Comparison of ENCODE assay signal across 3 fruit fly cellular contexts in the genomic region with DNA sequence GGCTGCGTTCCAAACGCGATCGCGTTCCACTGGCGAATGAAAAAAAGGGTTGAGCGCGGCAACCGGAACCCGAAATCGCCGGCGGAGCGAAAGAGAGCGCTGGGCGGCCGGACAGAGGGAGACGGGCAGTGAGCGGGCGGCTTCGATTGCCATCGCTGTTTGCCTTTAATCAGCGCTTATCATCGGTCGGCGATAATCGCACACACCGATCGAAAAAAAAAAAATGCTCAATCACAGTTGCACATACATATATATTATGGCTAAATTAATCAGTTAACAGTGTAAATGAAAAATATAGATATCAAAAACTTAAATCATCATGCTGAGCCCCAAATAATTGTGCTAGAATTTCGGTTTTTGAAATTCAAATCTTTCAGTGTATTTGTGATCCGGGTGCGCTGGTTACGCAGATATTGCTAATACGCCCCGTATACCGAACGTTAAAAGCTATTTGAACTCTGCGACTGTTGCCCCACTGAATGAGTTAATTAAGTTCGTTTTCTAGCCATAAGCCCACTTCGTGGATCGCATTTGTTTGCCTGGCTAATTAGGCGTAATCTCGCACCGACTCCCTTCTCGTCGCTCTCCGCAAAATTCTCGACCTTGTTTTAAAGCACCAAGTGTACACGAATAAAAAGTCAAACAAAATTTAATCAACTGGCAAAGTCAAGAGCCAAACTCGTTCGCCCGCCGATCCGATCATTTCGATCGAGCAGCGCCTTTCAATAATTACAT.
TF ChIP-seq lines count a peak whose summit lies in the region.

A gene (minus strand): TSS at position 38 of the 735 bp plus-strand sequence.

TF ChIP-seq in whole organism, embryonic, 481 proteins besides CTCF, POLR2A, EP300 and RAD21 (continued from another document and continues in another):
- TF ChIP-seq vnd (GFP tag; IDR thresholded peaks at IDR 0.05; lab: Robert Waterston, UW; ENCODE audit: partially characterized antibody) (no peak), Hr51 (GFP tag; optimal IDR thresholded peaks at IDR 0.05; lab: Kevin White, UChicago) (peak in 1 of 2 experiments; percentile 17), lab (GFP tag; optimal IDR thresholded peaks at IDR 0.05; lab: Kevin White, UChicago) (peak; percentile 51), row (GFP tag; IDR thresholded peaks at IDR 0.05; lab: Robert Waterston, UW) (peak; percentile 51; the same call in 2 of the 3 replicates), CG17359 (tag; optimal IDR thresholded peaks at IDR 0.05; lab: Kevin White, UChicago) (peak; percentile 24), CG13287 (GFP tag; IDR thresholded peaks at IDR 0.05; lab: Robert Waterston, UW; ENCODE audit: partially characterized antibody) (no peak), Poxn (GFP tag; IDR thresholded peaks at IDR 0.05; lab: Robert Waterston, UW) (no peak), CG6813 (GFP tag; optimal IDR thresholded peaks at IDR 0.05; lab: Kevin White, UChicago) (no peak), cato (GFP tag; optimal IDR thresholded peaks at IDR 0.05; lab: Kevin White, UChicago; ENCODE audit: borderline replicate concordance) (no peak), prd (optimal IDR thresholded peaks at IDR 0.05; lab: Kevin White, UChicago) (no peak), prd (GFP tag; IDR thresholded peaks at IDR 0.05; lab: Robert Waterston, UW) (peak; percentile 28; the same call in 1 of the 3 replicates), Abd-B (GFP tag; optimal IDR thresholded peaks at IDR 0.05; lab: Kevin White, UChicago) (no peak), tna (GFP tag; IDR thresholded peaks at IDR 0.05; lab: Robert Waterston, UW; ENCODE audit: partially characterized antibody) (no peak), CG18599 (GFP tag; optimal IDR thresholded peaks at IDR 0.05; lab: Kevin White, UChicago) (peak; percentile 27), CG32532 (GFP tag; IDR thresholded peaks at IDR 0.05; lab: Robert Waterston, UW) (peak; percentile 51), Atf-2 (GFP tag; optimal IDR thresholded peaks at IDR 0.05; lab: Kevin White, UChicago) (no peak), CG11723 (GFP tag; optimal IDR thresholded peaks at IDR 0.05; lab: Kevin White, UChicago) (no peak), CG11085 (GFP tag; IDR thresholded peaks at IDR 0.05; lab: Robert Waterston, UW) (0 out of 2 replicates have a peak, but pooled peaks have one; percentile 23), dmrt99B (tag; optimal IDR thresholded peaks at IDR 0.05; lab: Kevin White, UChicago) (peak; percentile 34), slbo (GFP tag; IDR thresholded peaks at IDR 0.05; lab: Robert Waterston, UW) (peak; percentile 40; the same call in 1 of the 2 replicates), grn (GFP tag; optimal IDR thresholded peaks at IDR 0.05; lab: Kevin White, UChicago) (peak; percentile 89), Vsx1 (GFP tag; optimal IDR thresholded peaks at IDR 0.05; lab: Kevin White, UChicago) (peak; percentile 75), sisA (GFP tag; IDR thresholded peaks at IDR 0.05; lab: Robert Waterston, UW) (0 out of 2 replicates have a peak, but pooled peaks have one; percentile 15), tgo (GFP tag; IDR thresholded peaks at IDR 0.05; lab: Robert Waterston, UW) (peak; percentile 29; the same call in 1 of the 3 replicates), CG32772 (GFP tag; IDR thresholded peaks at IDR 0.05; lab: Robert Waterston, UW) (0 out of 2 replicates have a peak, but pooled peaks have one; percentile 15), Atf6 (GFP tag; IDR thresholded peaks at IDR 0.05; lab: Robert Waterston, UW) (0 out of 2 replicates have a peak, but pooled peaks have one; percentile 13), ranshi (GFP tag; IDR thresholded peaks at IDR 0.05; lab: Robert Waterston, UW) (0 out of 2 replicates have a peak, but pooled peaks have one; percentile 24), CG31388 (GFP tag; optimal IDR thresholded peaks at IDR 0.05; lab: Kevin White, UChicago) (no peak), CG15269 (tag; optimal IDR thresholded peaks at IDR 0.05; lab: Kevin White, UChicago) (peak; percentile 9), CG14441 (GFP tag; IDR thresholded peaks at IDR 0.05; lab: Robert Waterston, UW) (0 out of 2 replicates have a peak, but pooled peaks have one; percentile 14), Meics (GFP tag; optimal IDR thresholded peaks at IDR 0.05; lab: Kevin White, UChicago) (peak; percentile 28), knrl (GFP tag; IDR thresholded peaks at IDR 0.05; lab: Robert Waterston, UW; ENCODE audit: partially characterized antibody) (0 out of 3 replicates have a peak, but pooled peaks have one; percentile 14), CG11504 (tag; optimal IDR thresholded peaks at IDR 0.05; lab: Kevin White, UChicago) (peak; percentile 3), Rfx (GFP tag; IDR thresholded peaks at IDR 0.05; lab: Robert Waterston, UW) (peak; percentile 64), CG9932 (GFP tag; IDR thresholded peaks at IDR 0.05; lab: Robert Waterston, UW) (0 out of 2 replicates have a peak, but pooled peaks have one; percentile 20), Lhr (GFP tag; optimal IDR thresholded peaks at IDR 0.05; lab: Kevin White, UChicago) (no peak)

TF ChIP-seq in whole organism, prepupa, 60 proteins besides CTCF, POLR2A, EP300 and RAD21 (continued from another document):
- TF ChIP-seq esn (GFP tag; optimal IDR thresholded peaks at IDR 0.05; lab: Kevin White, UChicago) (peak; percentile 36), CG6792 (GFP tag; optimal IDR thresholded peaks at IDR 0.05; lab: Kevin White, UChicago) (peak; percentile 17), topi (GFP tag; optimal IDR thresholded peaks at IDR 0.05; lab: Kevin White, UChicago) (peak; percentile 39), acj6 (GFP tag; optimal IDR thresholded peaks at IDR 0.05; lab: Kevin White, UChicago) (peak; percentile 0), CG31627 (GFP tag; optimal IDR thresholded peaks at IDR 0.05; lab: Kevin White, UChicago) (peak; percentile 28)

TF ChIP-seq in whole organism, wandering third instar larva, 38 proteins besides CTCF, POLR2A, EP300 and RAD21 (continued from another document):
- TF ChIP-seq Hr83 (GFP tag; optimal IDR thresholded peaks at IDR 0.05; lab: Kevin White, UChicago; ENCODE audit: poor library complexity, severe bottlenecking): no peak
- no peak for TF ChIP-seq tai (GFP tag; optimal IDR thresholded peaks at IDR 0.05; lab: Kevin White, UChicago)
- no peak for TF ChIP-seq usp (GFP tag; optimal IDR thresholded peaks at IDR 0.05; lab: Kevin White, UChicago)
TF ChIP-seq in whole organism, wandering third instar larva: peak in this region for 8.
